Worm (Caenorhabditis elegans): ENCODE results near the gene C13E3.1.

DNA sequence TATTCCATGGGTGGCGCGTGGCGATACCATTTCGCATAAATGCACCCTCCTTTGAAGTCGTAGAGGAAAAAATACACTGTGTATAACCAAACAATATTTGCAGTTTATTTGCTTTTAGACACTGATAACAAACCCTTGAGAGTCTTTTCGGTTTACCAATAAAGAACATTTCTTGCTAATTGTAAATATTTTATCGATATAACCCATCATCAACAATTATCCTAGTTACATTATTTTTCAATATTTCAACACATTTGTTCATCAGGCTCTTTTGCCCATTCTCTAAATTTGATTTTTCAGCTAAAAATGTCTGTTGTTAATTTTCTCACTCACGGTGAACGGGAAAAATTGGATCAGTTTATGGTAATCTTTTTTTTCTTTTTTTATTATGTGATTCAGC lies 48.9 kb upstream of the C13E3.1 start, which contains the start of gene ubc-23:
- TF ChIP-seq nhr-6 (tag; optimal IDR thresholded peaks at IDR 0.05) (no peak), nhr-77 (tag; optimal IDR thresholded peaks at IDR 0.05) (no peak), ztf-4 (tag; optimal IDR thresholded peaks at IDR 0.05) (no peak), ztf-11 (tag; optimal IDR thresholded peaks at IDR 0.05) (no peak)
